Fruit fly (Drosophila melanogaster): ENCODE results near the gene plum.

plum gene

DNA sequence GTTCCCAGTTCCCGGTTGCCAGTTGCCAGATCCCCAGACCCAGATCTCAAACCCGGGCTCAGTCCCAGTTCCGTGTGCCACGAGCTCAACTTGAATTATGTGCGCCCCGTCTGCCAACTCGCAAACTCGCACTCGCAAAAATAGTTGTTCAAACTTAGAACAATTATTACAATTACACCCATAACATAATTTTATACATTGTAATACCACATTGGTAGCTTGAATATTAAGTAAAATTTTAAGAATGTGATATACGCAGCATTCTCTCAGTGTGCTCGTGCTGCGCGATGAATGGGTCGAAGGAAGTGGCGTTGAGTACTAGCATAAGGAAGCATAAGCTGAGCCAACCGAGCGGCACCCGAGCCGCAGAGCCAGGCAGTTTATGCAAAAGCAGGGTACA, 27.2 kb downstream of the plum start:
- TF ChIP-seq cic (GFP tag; optimal IDR thresholded peaks at IDR 0.05) (no peak), pad (GFP tag; optimal IDR thresholded peaks at IDR 0.05) (no peak), CG33017 (tag; optimal IDR thresholded peaks at IDR 0.05) (no peak), Crg-1 (GFP tag; optimal IDR thresholded peaks at IDR 0.05) (no peak), Mnt (GFP tag; optimal IDR thresholded peaks at IDR 0.05) (no peak), CG14711 (tag; optimal IDR thresholded peaks at IDR 0.05) (no peak), CG11617 (GFP tag; optimal IDR thresholded peaks at IDR 0.05) (no peak), CG7101 (tag; optimal IDR thresholded peaks at IDR 0.05) (no peak), CG12768 (GFP tag; optimal IDR thresholded peaks at IDR 0.05) (no peak), kay (GFP tag; ENCODE audit: borderline replicate concordance) (no peak), Hr96 (GFP tag; optimal IDR thresholded peaks at IDR 0.05) (no peak), cnc (optimal IDR thresholded peaks at IDR 0.05) (no peak), tj (GFP tag; optimal IDR thresholded peaks at IDR 0.05) (no peak), ovo (GFP tag; optimal IDR thresholded peaks at IDR 0.05) (no peak)

DNA sequence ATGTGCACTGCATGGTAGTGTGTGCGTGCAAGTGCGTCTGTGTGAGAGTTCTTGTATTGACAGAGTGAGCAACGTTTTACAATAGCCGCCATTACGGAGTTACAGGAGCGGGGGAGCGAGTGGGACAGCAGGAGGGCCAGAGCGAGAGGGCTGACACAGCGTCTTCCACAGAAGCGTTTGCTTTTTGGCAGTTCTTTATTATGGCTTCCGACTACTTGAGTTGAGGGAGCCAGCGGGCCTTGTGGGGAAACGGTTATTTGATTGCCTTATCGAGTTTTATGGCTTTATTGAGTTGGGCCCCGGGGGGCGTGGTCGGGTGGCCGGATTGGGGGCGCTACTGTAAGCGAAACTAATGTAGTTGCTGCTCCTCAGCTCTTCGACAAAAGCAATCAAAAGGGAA, 31.7 kb downstream of the plum start:
- TF ChIP-seq Clk (GFP tag; optimal IDR thresholded peaks at IDR 0.05) = no peak
- TF ChIP-seq tj (GFP tag; optimal IDR thresholded peaks at IDR 0.05) = peak; percentile 26

DNA sequence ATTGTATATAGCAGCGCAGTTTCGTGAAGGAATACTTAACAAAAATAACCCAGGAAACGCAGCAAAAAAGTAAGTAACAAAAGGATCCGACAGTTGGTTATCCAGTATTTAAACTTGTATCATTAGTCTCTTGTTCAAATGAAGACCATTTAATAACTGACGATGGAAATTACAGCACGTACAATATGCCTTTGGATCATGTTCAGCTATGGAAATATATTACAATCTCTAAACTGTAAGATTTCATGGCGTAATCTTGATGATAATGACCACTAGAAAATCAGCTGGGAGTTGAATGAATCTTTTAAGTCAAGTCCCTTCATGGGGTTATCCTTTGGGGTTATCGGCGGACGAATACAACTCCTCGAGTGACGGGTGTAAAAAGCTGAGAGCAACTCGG, 32.1 kb downstream of the plum start:
- no peak for TF ChIP-seq bab1 (GFP tag; optimal IDR thresholded peaks at IDR 0.05)
- TF ChIP-seq cic (GFP tag; optimal IDR thresholded peaks at IDR 0.05) = no peak
- no peak for TF ChIP-seq CG12768 (GFP tag; optimal IDR thresholded peaks at IDR 0.05)
- no peak for TF ChIP-seq Mnt (GFP tag; optimal IDR thresholded peaks at IDR 0.05)
- no peak for TF ChIP-seq CG7045 (GFP tag; optimal IDR thresholded peaks at IDR 0.05)
- no peak for TF ChIP-seq Hr96 (GFP tag; optimal IDR thresholded peaks at IDR 0.05)
- no peak for TF ChIP-seq Crg-1 (GFP tag; optimal IDR thresholded peaks at IDR 0.05)
- TF ChIP-seq CG5204 (GFP tag; optimal IDR thresholded peaks at IDR 0.05) = no peak
- no peak for TF ChIP-seq pad (GFP tag; optimal IDR thresholded peaks at IDR 0.05)
- no peak for TF ChIP-seq CG33017 (tag; optimal IDR thresholded peaks at IDR 0.05)
- TF ChIP-seq CG1620 (GFP tag; optimal IDR thresholded peaks at IDR 0.05) = no peak
- TF ChIP-seq ovo (GFP tag; optimal IDR thresholded peaks at IDR 0.05) = no peak
- no peak for TF ChIP-seq cnc (optimal IDR thresholded peaks at IDR 0.05)
- no peak for TF ChIP-seq tj (GFP tag; optimal IDR thresholded peaks at IDR 0.05)

DNA sequence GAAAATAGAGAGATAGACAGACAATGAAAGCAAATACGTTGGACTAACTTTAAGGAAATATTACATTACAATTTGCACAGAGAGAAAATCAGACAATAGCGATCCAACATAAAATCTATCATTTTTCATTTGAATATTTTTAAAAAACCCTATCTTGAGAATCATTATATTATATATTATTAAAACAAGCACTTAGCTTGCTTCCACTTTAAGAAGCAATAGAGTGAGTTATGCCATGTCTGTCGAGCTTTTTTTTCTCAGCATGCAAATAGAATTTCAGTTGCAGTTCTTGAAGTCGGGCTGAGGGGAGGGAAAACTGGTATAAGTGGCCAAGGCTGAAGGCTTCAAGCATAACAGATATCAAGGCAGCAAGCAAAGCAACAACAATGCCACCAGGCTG, 32.9 kb downstream of the plum start:
- no peak for TF ChIP-seq Clk (GFP tag; optimal IDR thresholded peaks at IDR 0.05)
- no peak for TF ChIP-seq cnc (optimal IDR thresholded peaks at IDR 0.05)
- no peak for TF ChIP-seq tj (GFP tag; optimal IDR thresholded peaks at IDR 0.05)
- no peak for TF ChIP-seq Mnt (GFP tag; optimal IDR thresholded peaks at IDR 0.05)
- TF ChIP-seq ovo (GFP tag; optimal IDR thresholded peaks at IDR 0.05) = no peak
- TF ChIP-seq CG1620 (GFP tag; optimal IDR thresholded peaks at IDR 0.05) = no peak
- TF ChIP-seq CG5204 (GFP tag; optimal IDR thresholded peaks at IDR 0.05) = no peak
- TF ChIP-seq CG33017 (tag; optimal IDR thresholded peaks at IDR 0.05) = no peak
- TF ChIP-seq CG12768 (GFP tag; optimal IDR thresholded peaks at IDR 0.05) = no peak
- no peak for TF ChIP-seq cic (GFP tag; optimal IDR thresholded peaks at IDR 0.05)
- TF ChIP-seq CG7045 (GFP tag; optimal IDR thresholded peaks at IDR 0.05) = no peak
- no peak for TF ChIP-seq Crg-1 (GFP tag; optimal IDR thresholded peaks at IDR 0.05)
- TF ChIP-seq kay (GFP tag; ENCODE audit: borderline replicate concordance) = no peak
- no peak for TF ChIP-seq toe (GFP tag; optimal IDR thresholded peaks at IDR 0.05)

DNA sequence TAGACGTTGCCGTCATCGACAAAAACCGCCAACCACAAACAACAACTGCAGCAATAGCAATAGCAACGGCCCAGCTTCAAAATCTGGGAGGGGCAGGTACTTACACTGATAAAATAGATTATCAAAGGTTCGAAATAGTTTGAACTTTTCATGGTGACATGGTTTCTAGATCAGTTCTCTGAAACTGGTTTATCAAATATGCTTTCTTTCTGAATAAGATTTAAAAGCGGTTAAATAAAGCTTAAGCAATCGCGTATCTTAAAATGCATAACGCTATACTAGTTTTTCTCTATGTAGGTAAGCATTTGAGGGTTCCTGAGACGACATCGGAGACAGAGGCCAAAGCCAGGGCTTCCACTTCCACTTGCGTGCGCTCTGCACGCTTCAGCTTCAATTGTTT, 34.7 kb downstream of the plum start:
- TF ChIP-seq toe (GFP tag; optimal IDR thresholded peaks at IDR 0.05) = no peak
- no peak for TF ChIP-seq CG12768 (GFP tag; optimal IDR thresholded peaks at IDR 0.05)
- no peak for TF ChIP-seq Hr96 (GFP tag; optimal IDR thresholded peaks at IDR 0.05)
- no peak for TF ChIP-seq kay (GFP tag; ENCODE audit: borderline replicate concordance)
- no peak for TF ChIP-seq ovo (GFP tag; optimal IDR thresholded peaks at IDR 0.05)
- TF ChIP-seq Mnt (GFP tag; optimal IDR thresholded peaks at IDR 0.05) = no peak
- TF ChIP-seq cnc (optimal IDR thresholded peaks at IDR 0.05) = no peak
- TF ChIP-seq cic (GFP tag; optimal IDR thresholded peaks at IDR 0.05) = no peak
- no peak for TF ChIP-seq Clk (GFP tag; optimal IDR thresholded peaks at IDR 0.05)
- no peak for TF ChIP-seq pad (GFP tag; optimal IDR thresholded peaks at IDR 0.05)
- TF ChIP-seq CG33017 (tag; optimal IDR thresholded peaks at IDR 0.05) = no peak
- no peak for TF ChIP-seq CG5204 (GFP tag; optimal IDR thresholded peaks at IDR 0.05)
- TF ChIP-seq CG11617 (GFP tag; optimal IDR thresholded peaks at IDR 0.05) = no peak
- TF ChIP-seq Crg-1 (GFP tag; optimal IDR thresholded peaks at IDR 0.05) = no peak
- no peak for TF ChIP-seq CG14711 (tag; optimal IDR thresholded peaks at IDR 0.05)
- TF ChIP-seq CG7045 (GFP tag; optimal IDR thresholded peaks at IDR 0.05) = no peak
- TF ChIP-seq tj (GFP tag; optimal IDR thresholded peaks at IDR 0.05) = no peak
- no peak for TF ChIP-seq CG1620 (GFP tag; optimal IDR thresholded peaks at IDR 0.05)

DNA sequence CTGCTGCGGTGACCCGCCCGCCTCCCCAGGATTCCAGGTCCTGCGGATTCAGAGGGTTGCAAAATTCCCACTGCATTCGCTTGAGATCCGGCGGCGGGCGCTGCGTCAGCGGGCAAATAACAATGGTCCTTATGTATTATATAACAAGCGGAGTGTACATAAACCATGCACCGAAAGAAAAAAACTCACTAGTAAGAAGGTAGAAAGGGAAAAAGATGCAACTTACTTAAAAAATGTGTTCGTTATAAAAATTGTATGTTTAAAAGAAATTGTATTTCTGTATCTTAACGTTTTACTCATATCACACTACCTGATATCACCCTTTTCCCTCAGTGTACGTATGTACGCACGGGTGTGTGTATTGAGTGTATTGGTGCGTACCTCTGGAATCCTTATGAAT, 35.9 kb downstream of the plum start:
- TF ChIP-seq tj (GFP tag; optimal IDR thresholded peaks at IDR 0.05) (no peak), Clk (GFP tag; optimal IDR thresholded peaks at IDR 0.05) (no peak), CG14711 (tag; optimal IDR thresholded peaks at IDR 0.05) (no peak), CG7045 (GFP tag; optimal IDR thresholded peaks at IDR 0.05) (no peak)

DNA sequence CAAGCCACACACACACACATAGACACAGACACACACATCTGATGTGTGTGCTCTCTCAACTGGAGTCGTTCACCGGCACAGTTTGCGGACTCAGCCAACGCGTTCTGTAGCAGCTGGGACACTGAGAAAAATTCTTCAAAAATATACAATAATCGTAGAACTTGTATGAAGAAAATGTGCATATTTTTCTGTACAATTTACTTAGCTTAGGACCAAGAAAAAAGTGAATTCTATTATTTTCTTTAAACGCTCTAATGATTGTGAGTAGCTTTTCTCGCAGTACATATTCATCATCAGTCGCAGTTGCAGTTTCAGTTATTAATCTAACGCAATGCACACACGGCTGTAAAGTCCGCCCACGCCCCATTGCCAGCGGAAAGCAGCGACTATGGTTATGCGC, 38.7 kb downstream of the plum start:
- TF ChIP-seq CG1620 (GFP tag; optimal IDR thresholded peaks at IDR 0.05) = no peak
- no peak for TF ChIP-seq CG14711 (tag; optimal IDR thresholded peaks at IDR 0.05)
- TF ChIP-seq CG5204 (GFP tag; optimal IDR thresholded peaks at IDR 0.05) = no peak
- peak; percentile 1 for TF ChIP-seq kay (GFP tag; ENCODE audit: borderline replicate concordance)

All from whole organism, adult.